Fruit fly (Drosophila melanogaster) whole organism, adult: ENCODE data around the gene Cow.

Source experiments
- CG5204 ChIP-seq: fragments of 200-800 bp; sonication (Bioruptor generic); optimal IDR thresholded peaks from 2 replicates; lab custom pipeline; 2016; ENCODE audit warnings: missing biosample characterization, missing genetic modification characterization
- bab1 ChIP-seq: fragments of 200-800 bp; sonication (Bioruptor generic); optimal IDR thresholded peaks from 3 replicates; lab custom pipeline; 2019; ENCODE audit warnings: missing biosample characterization, mild to moderate bottlenecking, missing genetic modification characterization, moderate library complexity

DNA sequence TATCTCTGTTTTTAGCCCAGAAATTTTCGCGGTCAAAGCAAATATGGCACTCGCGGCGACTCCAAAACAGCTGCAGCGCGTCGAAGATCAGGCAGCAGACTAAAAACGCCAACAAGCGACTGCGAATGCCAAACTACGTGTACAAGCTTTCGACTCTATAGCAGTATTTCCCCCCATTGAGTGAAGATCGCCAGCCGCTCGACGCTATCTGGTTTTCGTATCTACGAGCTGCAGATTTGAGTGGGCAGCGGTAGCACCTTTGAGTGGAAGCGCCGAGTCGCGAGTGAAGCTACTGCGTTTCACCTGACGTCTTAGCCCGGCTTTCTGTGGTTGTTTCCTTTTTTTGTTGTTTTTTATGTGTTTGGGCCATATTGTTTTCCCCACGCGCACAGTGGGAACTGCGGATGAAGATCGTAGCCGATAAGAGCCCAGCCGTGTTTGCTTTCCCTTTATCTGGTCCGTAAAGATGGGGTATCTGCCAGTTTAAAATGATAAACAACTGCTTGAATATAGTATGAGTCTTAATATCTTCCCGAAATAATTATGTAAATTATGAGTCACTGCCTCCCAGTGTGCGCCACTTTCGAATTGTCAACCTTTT is 64.3 kb downstream of the Cow start, which contains the start of gene CG17121:
- no peak for TF ChIP-seq bab1 (GFP tag; lab: Kevin White, UChicago)
- TF ChIP-seq CG5204 (GFP tag; lab: Kevin White, UChicago), result no peak
